Fruit fly (Drosophila melanogaster): ENCODE measurements around the gene betaTub85D.

betaTub85D gene

DNA sequence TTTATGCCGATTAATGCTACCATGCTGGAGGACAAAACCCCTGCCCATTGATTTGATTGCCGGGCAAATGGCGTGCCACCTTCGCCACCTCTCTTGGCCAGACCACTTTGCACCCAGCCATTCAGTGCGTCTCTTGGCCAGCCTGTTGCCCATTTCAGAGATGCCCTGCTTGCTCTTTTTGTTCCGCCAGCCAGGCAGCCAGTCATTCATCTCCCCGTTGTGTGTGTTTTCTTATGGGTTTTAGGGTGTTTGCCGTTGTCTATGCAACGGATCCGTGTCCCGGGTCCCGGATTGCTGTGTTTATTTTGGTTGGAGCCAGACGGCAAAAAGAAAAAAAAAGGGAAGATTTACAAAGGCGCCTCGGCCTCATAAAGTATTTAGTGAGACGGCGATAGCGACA, 14.1 kb downstream of the betaTub85D start (continued):
- TF ChIP-seq prd (optimal IDR thresholded peaks at IDR 0.05) (no peak), prd (GFP tag; IDR thresholded peaks at IDR 0.05) (0 out of 3 replicates have a peak, but pooled peaks have one; percentile 7), Hr51 (GFP tag; optimal IDR thresholded peaks at IDR 0.05) (no peak), sens (GFP tag) (peak; percentile 48), Optix (GFP tag; IDR thresholded peaks at IDR 0.05) (no peak), pho (GFP tag; optimal IDR thresholded peaks at IDR 0.05) (no peak), CG43689 (GFP tag; IDR thresholded peaks at IDR 0.05) (0 out of 2 replicates have a peak, but pooled peaks have one; percentile 6), Max (GFP tag; optimal IDR thresholded peaks at IDR 0.05) (no peak), Med (GFP tag) (peak; percentile 69), danr (GFP tag; IDR thresholded peaks at IDR 0.05) (no peak), stwl (tag; optimal IDR thresholded peaks at IDR 0.05) (no peak), CG15073 (GFP tag; optimal IDR thresholded peaks at IDR 0.05) (no peak)

DNA sequence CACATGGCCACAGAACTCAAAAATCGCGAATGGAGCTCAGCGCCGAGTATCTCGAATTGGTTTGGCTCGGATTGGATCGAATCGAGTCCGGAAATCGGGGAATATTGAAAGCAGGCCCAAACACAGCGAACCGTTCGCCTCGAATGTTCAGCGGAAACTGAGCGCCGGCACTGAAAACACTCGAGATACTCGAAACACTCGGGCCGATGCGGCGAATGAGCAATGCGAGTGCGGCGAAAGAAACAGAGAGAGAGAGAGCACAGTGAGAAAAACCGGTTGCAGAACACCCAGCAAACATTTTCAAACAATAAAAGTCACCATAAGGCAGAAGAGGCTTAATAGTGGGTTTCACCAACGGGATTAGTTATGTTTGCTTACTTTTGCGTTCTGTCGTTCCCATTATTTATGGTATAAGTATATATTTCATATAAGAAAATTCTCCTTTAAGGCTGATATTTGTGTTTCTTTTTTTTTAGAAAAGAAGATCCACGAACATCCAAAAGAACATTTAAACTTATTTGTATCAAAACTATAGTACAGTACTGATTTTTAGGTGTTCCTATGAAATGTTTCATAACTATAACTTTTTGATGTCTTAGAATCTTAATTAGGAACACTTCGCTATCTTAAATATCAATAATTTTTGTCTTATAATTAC, 15.6 kb downstream of the betaTub85D start, which contains the start of gene FER:
Gene FER (minus strand): TSS at position 162 of the 658 bp plus-strand sequence.
- no peak for TF ChIP-seq Oaz (GFP tag; IDR thresholded peaks at IDR 0.05)
- peak; percentile 84 for TF ChIP-seq sens (GFP tag)
- peak; percentile 66 for TF ChIP-seq sob (GFP tag; IDR thresholded peaks at IDR 0.05)
- peak; percentile 68 for TF ChIP-seq NFAT (GFP tag; IDR thresholded peaks at IDR 0.05)
- peak; percentile 72 for TF ChIP-seq CG10543 (GFP tag; optimal IDR thresholded peaks at IDR 0.05)
- peak; percentile 85 for TF ChIP-seq ci (GFP tag; IDR thresholded peaks at IDR 0.05)
- no peak for TF ChIP-seq yki (optimal IDR thresholded peaks at IDR 0.05)
- no peak for TF ChIP-seq CG6654 (GFP tag; optimal IDR thresholded peaks at IDR 0.05)
- peak in 1 of 2 experiments; percentile 84 for TF ChIP-seq Eip74EF (GFP tag; optimal IDR thresholded peaks at IDR 0.05)
- peak; percentile 8; the same call in 1 of the 2 replicates for TF ChIP-seq ranshi (GFP tag; IDR thresholded peaks at IDR 0.05)
- TF ChIP-seq salm (tag; optimal IDR thresholded peaks at IDR 0.05) = peak; percentile 40
- peak; percentile 43 for TF ChIP-seq Nf-YB (GFP tag; optimal IDR thresholded peaks at IDR 0.05)
- TF ChIP-seq disco-r (GFP tag; optimal IDR thresholded peaks at IDR 0.05) = no peak
- TF ChIP-seq CG8944 (GFP tag; optimal IDR thresholded peaks at IDR 0.05) = peak; percentile 21
- TF ChIP-seq CG11723 (GFP tag; optimal IDR thresholded peaks at IDR 0.05) = peak; percentile 24
- TF ChIP-seq CG8359 (GFP tag; optimal IDR thresholded peaks at IDR 0.05; ENCODE audit: borderline replicate concordance) = no peak
- no peak for TF ChIP-seq CG11560 (tag; IDR thresholded peaks at IDR 0.05)
- TF ChIP-seq CG18476 (GFP tag; optimal IDR thresholded peaks at IDR 0.05) = no peak
- TF ChIP-seq ato (GFP tag; IDR thresholded peaks at IDR 0.05; ENCODE audit: partially characterized antibody) = peak; percentile 68; the same call in 1 of the 2 replicates
- peak; percentile 12 for TF ChIP-seq Vsx1 (GFP tag; optimal IDR thresholded peaks at IDR 0.05)
- TF ChIP-seq CG13775 (GFP tag; optimal IDR thresholded peaks at IDR 0.05) = peak; percentile 5
- TF ChIP-seq Hr51 (GFP tag; optimal IDR thresholded peaks at IDR 0.05) = peak in 1 of 2 experiments; percentile 24
- peak; percentile 32; the same call in 1 of the 2 replicates for TF ChIP-seq CG9932 (GFP tag; IDR thresholded peaks at IDR 0.05)
- peak in 1 of 2 experiments; percentile 12 for TF ChIP-seq chif (GFP tag; optimal IDR thresholded peaks at IDR 0.05)
- TF ChIP-seq shn (GFP tag; optimal IDR thresholded peaks at IDR 0.05) = peak; percentile 22
- peak; percentile 30; the same call in 1 of the 2 replicates for TF ChIP-seq E2f1 (GFP tag; IDR thresholded peaks at IDR 0.05)
- peak; percentile 69 for TF ChIP-seq CG4707 (GFP tag; optimal IDR thresholded peaks at IDR 0.05)
- TF ChIP-seq CG31224 (GFP tag; IDR thresholded peaks at IDR 0.05) = peak; percentile 16; the same call in 1 of the 2 replicates
- no peak; the same call in 1 of the 2 replicates for TF ChIP-seq lmd (GFP tag; IDR thresholded peaks at IDR 0.05)
- peak; percentile 51 for TF ChIP-seq Side (GFP tag; optimal IDR thresholded peaks at IDR 0.05)
- peak; percentile 61 for TF ChIP-seq her (GFP tag; optimal IDR thresholded peaks at IDR 0.05)
- TF ChIP-seq CG5953 (GFP tag; IDR thresholded peaks at IDR 0.05) = peak; percentile 22; the same call in 1 of the 2 replicates
- peak; percentile 9 for TF ChIP-seq cwo (GFP tag; optimal IDR thresholded peaks at IDR 0.05)
- TF ChIP-seq corto (GFP tag; optimal IDR thresholded peaks at IDR 0.05) = no peak
- peak; percentile 78; the same call in 2 of the 3 replicates for TF ChIP-seq Dbx (GFP tag; IDR thresholded peaks at IDR 0.05)
- TF ChIP-seq MBD-R2 (GFP tag; IDR thresholded peaks at IDR 0.05) = peak; percentile 28; the same call in 1 of the 2 replicates
- peak; percentile 21 for TF ChIP-seq CG33557 (GFP tag; optimal IDR thresholded peaks at IDR 0.05)
- no peak for TF ChIP-seq C15 (GFP tag; IDR thresholded peaks at IDR 0.05)
- TF ChIP-seq Sox102F (GFP tag; optimal IDR thresholded peaks at IDR 0.05) = no peak

Measured in whole organism, embryonic.